Fruit fly (Drosophila melanogaster) Kc167 (cell line): ENCODE data around the gene Ids.

ENCODE experiments used
- Sin3A ChIP-seq: fragments of >200 bp; optimal IDR thresholded peaks from 2 replicates; lab custom pipeline; 2018; ENCODE audit warnings: missing external identifiers
- h ChIP-seq: fragments of >200 bp; optimal IDR thresholded peaks from 3 replicates; lab custom pipeline; 2018; ENCODE audit warnings: missing external identifiers
- insv ChIP-seq: fragments of >200 bp; optimal IDR thresholded peaks from 3 replicates; lab custom pipeline; 2018; ENCODE audit warnings: missing external identifiers
- psq ChIP-seq: fragments of >200 bp; optimal IDR thresholded peaks from 2 replicates; lab custom pipeline; 2017; ENCODE audit warnings: missing external identifiers
- ttk ChIP-seq: sonication (Bioruptor generic); optimal IDR thresholded peaks from 2 replicates; lab custom pipeline; 2017; ENCODE audit warnings: missing external identifiers

- TF ChIP-seq psq (lab: Kevin White, UChicago): no peak
- TF ChIP-seq insv: no peak
- TF ChIP-seq h: no peak
- TF ChIP-seq ttk (lab: Kevin White, UChicago): no peak
- TF ChIP-seq Sin3A: no peak
Measured at dm6 chr3L:3377965-3378292, at the start of gene Ids.
